Fruit fly (Drosophila melanogaster) whole organism, embryonic: ENCODE data around the gene Dop1R2.

Experiments
- Bdp1 ChIP-seq: fragments of 200-800 bp; sonication (Bioruptor generic); optimal IDR thresholded peaks from 3 replicates; lab custom pipeline; 2016; ENCODE audit warnings: missing biosample characterization, missing genetic modification characterization
- CG10565 ChIP-seq: fragments of 200-800 bp; sonication (Bioruptor generic); optimal IDR thresholded peaks from 3 replicates; lab custom pipeline; 2016; ENCODE audit warnings: missing biosample characterization, mild to moderate bottlenecking, missing genetic modification characterization
- CG10654 ChIP-seq: fragments of 200-800 bp; sonication (Bioruptor generic); optimal IDR thresholded peaks from 2 replicates; lab custom pipeline; 2016; ENCODE audit warnings: missing biosample characterization, missing genetic modification characterization
- CG11696 ChIP-seq: fragments of 200-800 bp; sonication (Bioruptor generic); IDR thresholded peaks from 2 replicates; pipeline ENCODE4 v1.3.6; 2022; ENCODE audit warnings: missing biosample characterization, missing genetic modification characterization
- CG13123 ChIP-seq: fragments of 200-800 bp; sonication (Bioruptor generic); optimal IDR thresholded peaks from 2 replicates; lab custom pipeline; 2016; ENCODE audit warnings: missing biosample characterization, missing genetic modification characterization
- CG13287 ChIP-seq: fragments of 200-800 bp; sonication (Bioruptor generic); IDR thresholded peaks from 2 replicates; pipeline ENCODE4 v1.3.6; 2022; ENCODE audit warnings: missing biosample characterization, missing genetic modification characterization; ENCODE audit not compliant: partially characterized antibody
- CG15696 ChIP-seq: fragments of 200-800 bp; sonication (Bioruptor generic); optimal IDR thresholded peaks from 2 replicates; lab custom pipeline; 2019; ENCODE audit warnings: missing biosample characterization, mild to moderate bottlenecking, missing genetic modification characterization, moderate library complexity
- CG17186 ChIP-seq: fragments of 200-800 bp; sonication (Bioruptor generic); optimal IDR thresholded peaks from 3 replicates; lab custom pipeline; 2017; ENCODE audit warnings: missing biosample characterization, missing genetic modification reagents, missing genetic modification characterization
- CG17328 ChIP-seq: fragments of 200-800 bp; sonication (Bioruptor generic); IDR thresholded peaks from 2 replicates; pipeline ENCODE4 v1.3.6; 2022; ENCODE audit warnings: missing biosample characterization, missing genetic modification characterization
- CG17568 ChIP-seq: fragments of 200-800 bp; sonication (Bioruptor generic); optimal IDR thresholded peaks from 2 replicates; lab custom pipeline; 2018; ENCODE audit warnings: missing biosample characterization, mild to moderate bottlenecking, missing genetic modification characterization, moderate library complexity
- CG17612 ChIP-seq: fragments of 200-800 bp; sonication (Bioruptor generic); IDR thresholded peaks from 2 replicates; pipeline ENCODE4 v1.3.6; 2022; ENCODE audit warnings: missing biosample characterization, missing genetic modification characterization
- CG2199 ChIP-seq: fragments of 200-800 bp; sonication (Bioruptor generic); IDR thresholded peaks from 3 replicates; pipeline ENCODE4 v1.3.6; 2022; ENCODE audit warnings: missing biosample characterization, missing genetic modification characterization
- CG2202 ChIP-seq: fragments of 200-800 bp; sonication (Bioruptor generic); optimal IDR thresholded peaks from 2 replicates; lab custom pipeline; 2018; ENCODE audit warnings: missing biosample characterization, mild to moderate bottlenecking, missing genetic modification characterization
- CG2678 ChIP-seq: fragments of 200-800 bp; sonication (Bioruptor generic); optimal IDR thresholded peaks from 3 replicates; lab custom pipeline; 2019; ENCODE audit warnings: missing biosample characterization, mild to moderate bottlenecking, missing genetic modification characterization, moderate library complexity
- CG30020 ChIP-seq: fragments of 200-800 bp; optimal IDR thresholded peaks from 2 replicates; lab custom pipeline; 2019; ENCODE audit warnings: missing biosample characterization, mild to moderate bottlenecking, missing genetic modification characterization, moderate library complexity
- CG33213 ChIP-seq: fragments of 200-800 bp; sonication (Bioruptor generic); optimal IDR thresholded peaks from 3 replicates; lab custom pipeline; 2016; ENCODE audit warnings: missing biosample characterization, missing genetic modification characterization
- CG7372 ChIP-seq: fragments of 200-800 bp; sonication (Bioruptor generic); IDR thresholded peaks from 2 replicates; pipeline ENCODE4 v1.3.6; 2022; ENCODE audit warnings: missing biosample characterization, missing genetic modification characterization
- CG7928 ChIP-seq: fragments of 200-800 bp; sonication (Bioruptor generic); optimal IDR thresholded peaks from 2 replicates; lab custom pipeline; 2017; ENCODE audit warnings: missing biosample characterization, mild to moderate bottlenecking, missing genetic modification characterization
- CG8924 ChIP-seq: fragments of 200-800 bp; optimal IDR thresholded peaks from 3 replicates; lab custom pipeline; 2019; ENCODE audit warnings: missing biosample characterization, mild to moderate bottlenecking, missing genetic modification characterization, moderate library complexity
- CG9609 ChIP-seq: fragments of 200-800 bp; sonication (Bioruptor generic); optimal IDR thresholded peaks from 3 replicates; lab custom pipeline; 2016; ENCODE audit warnings: missing biosample characterization, missing genetic modification characterization
- CG9727 ChIP-seq: fragments of 200-800 bp; sonication (Bioruptor generic); optimal IDR thresholded peaks from 3 replicates; lab custom pipeline; 2017; ENCODE audit warnings: missing biosample characterization, mild to moderate bottlenecking, missing genetic modification characterization
- Deaf1 ChIP-seq: fragments of 200-800 bp; optimal IDR thresholded peaks from 3 replicates; lab custom pipeline; 2019; ENCODE audit warnings: missing biosample characterization, mild to moderate bottlenecking, missing genetic modification characterization, moderate library complexity
- Drgx ChIP-seq: fragments of 200-800 bp; sonication (Bioruptor generic); IDR thresholded peaks from 2 replicates; pipeline ENCODE4 v1.3.6; 2022; ENCODE audit warnings: missing biosample characterization, missing genetic modification characterization
- HLH4C ChIP-seq: fragments of 200-800 bp; sonication (Bioruptor generic); IDR thresholded peaks from 3 replicates; pipeline ENCODE4 v1.3.6; 2022; ENCODE audit warnings: missing biosample characterization, missing genetic modification characterization; ENCODE audit not compliant: partially characterized antibody
- Hmr ChIP-seq: fragments of 200-800 bp; sonication (Bioruptor generic); optimal IDR thresholded peaks from 3 replicates; lab custom pipeline; 2017; ENCODE audit warnings: mild to moderate bottlenecking, missing biosample characterization, missing genetic modification reagents, missing genetic modification characterization
- Lpt ChIP-seq: fragments of >200 bp; optimal IDR thresholded peaks from 2 replicates; lab custom pipeline; 2018; ENCODE audit warnings: missing biosample characterization, missing genetic modification characterization
- NC2α ChIP-seq: fragments of 200-800 bp; sonication (Bioruptor generic); optimal IDR thresholded peaks from 2 replicates; lab custom pipeline; 2016; ENCODE audit warnings: missing biosample characterization, missing genetic modification characterization
- NFAT ChIP-seq: fragments of 200-800 bp; sonication (Bioruptor generic); IDR thresholded peaks from 2 replicates; pipeline ENCODE4 v1.3.6; 2022; ENCODE audit warnings: missing biosample characterization, missing genetic modification characterization
- Neu2 ChIP-seq: fragments of 200-800 bp; sonication (Bioruptor generic); optimal IDR thresholded peaks from 3 replicates; lab custom pipeline; 2016; ENCODE audit warnings: missing biosample characterization, missing genetic modification characterization, borderline replicate concordance
- Nf-YB ChIP-seq: fragments of 200-800 bp; sonication (Bioruptor generic); optimal IDR thresholded peaks from 3 replicates; lab custom pipeline; 2019; ENCODE audit warnings: missing biosample characterization, mild to moderate bottlenecking, missing genetic modification characterization, moderate library complexity
- Rfx ChIP-seq: fragments of 200-800 bp; sonication (Bioruptor generic); IDR thresholded peaks from 2 replicates; pipeline ENCODE4 v1.3.6; 2022; ENCODE audit warnings: missing biosample characterization, missing genetic modification characterization
- Scr ChIP-seq: fragments of 200-800 bp; sonication (Bioruptor generic); IDR thresholded peaks from 2 replicates; pipeline ENCODE4 v1.3.6; 2022; ENCODE audit warnings: missing biosample characterization, missing genetic modification characterization; ENCODE audit not compliant: partially characterized antibody
- Spps ChIP-seq: fragments of 200-800 bp; sonication (Bioruptor generic); optimal IDR thresholded peaks from 2 replicates; lab custom pipeline; 2018; ENCODE audit warnings: missing biosample characterization, mild to moderate bottlenecking, missing genetic modification characterization
- Xrp1 ChIP-seq: fragments of 200-800 bp; sonication (Bioruptor generic); IDR thresholded peaks from 2 replicates; pipeline ENCODE4 v1.3.6; 2022; ENCODE audit warnings: missing biosample characterization, missing genetic modification characterization
- ato ChIP-seq: fragments of 200-800 bp; sonication (Bioruptor generic); IDR thresholded peaks from 2 replicates; pipeline ENCODE4 v1.3.6; 2022; ENCODE audit warnings: missing biosample characterization, missing genetic modification characterization; ENCODE audit not compliant: partially characterized antibody
- az2 ChIP-seq: fragments of 200-800 bp; sonication (Bioruptor generic); optimal IDR thresholded peaks from 3 replicates; lab custom pipeline; 2016; ENCODE audit warnings: missing biosample characterization, missing genetic modification characterization
- bigmax ChIP-seq: fragments of 200-800 bp; sonication (Bioruptor generic); optimal IDR thresholded peaks from 2 replicates; lab custom pipeline; 2018; ENCODE audit warnings: missing biosample characterization, mild to moderate bottlenecking, missing genetic modification characterization
- cato ChIP-seq: fragments of 200-800 bp; sonication (Bioruptor generic); optimal IDR thresholded peaks from 2 replicates; lab custom pipeline; 2016; ENCODE audit warnings: missing biosample characterization, missing genetic modification characterization, borderline replicate concordance
- da ChIP-seq: fragments of 200-800 bp; sonication (Bioruptor generic); optimal IDR thresholded peaks from 2 replicates; lab custom pipeline; 2016; ENCODE audit warnings: missing biosample characterization, missing genetic modification characterization
- en ChIP-seq: fragments of 200-800 bp; sonication (Bioruptor generic); optimal IDR thresholded peaks from 2 replicates; lab custom pipeline; 2016; ENCODE audit warnings: missing biosample characterization, missing genetic modification characterization
- eyg ChIP-seq: fragments of 200-800 bp; sonication (Bioruptor generic); optimal IDR thresholded peaks from 3 replicates; lab custom pipeline; 2016; ENCODE audit warnings: missing biosample characterization, missing genetic modification characterization
- gcm ChIP-seq: fragments of 200-800 bp; sonication (Bioruptor generic); optimal IDR thresholded peaks from 2 replicates; lab custom pipeline; 2019; ENCODE audit warnings: missing biosample characterization, mild to moderate bottlenecking, missing genetic modification characterization, moderate library complexity
- maf-S ChIP-seq: fragments of 200-800 bp; sonication (Bioruptor generic); optimal IDR thresholded peaks from 2 replicates; lab custom pipeline; 2016; ENCODE audit warnings: missing biosample characterization, missing genetic modification characterization
- odd ChIP-seq: fragments of 200-800 bp; sonication (Bioruptor generic); optimal IDR thresholded peaks from 2 replicates; lab custom pipeline; 2017; ENCODE audit warnings: missing biosample characterization, mild to moderate bottlenecking, missing genetic modification characterization
- onecut ChIP-seq: fragments of 200-800 bp; sonication (Bioruptor generic); IDR thresholded peaks from 2 replicates; pipeline ENCODE4 v1.3.6; 2022; ENCODE audit warnings: missing biosample characterization, missing genetic modification characterization
- sim ChIP-seq: fragments of 200-800 bp; sonication (Bioruptor generic); IDR thresholded peaks from 2 replicates; pipeline ENCODE4 v1.3.6; 2022; ENCODE audit warnings: missing biosample characterization, missing genetic modification characterization
- sna ChIP-seq: fragments of 200-800 bp; sonication (Bioruptor generic); IDR thresholded peaks from 2 replicates; pipeline ENCODE4 v1.3.6; 2022; ENCODE audit warnings: missing biosample characterization, missing genetic modification characterization; ENCODE audit not compliant: partially characterized antibody
- stwl ChIP-seq: fragments of 200-800 bp; sonication (Bioruptor generic); optimal IDR thresholded peaks from 3 replicates; lab custom pipeline; 2018; ENCODE audit warnings: missing biosample characterization, mild to moderate bottlenecking, missing genetic modification characterization, moderate library complexity
- tap ChIP-seq: fragments of 200-800 bp; optimal IDR thresholded peaks from 3 replicates; lab custom pipeline; 2019; ENCODE audit warnings: missing biosample characterization, mild to moderate bottlenecking, missing genetic modification characterization, moderate library complexity
- twi ChIP-seq: fragments of 200-800 bp; optimal IDR thresholded peaks from 2 replicates; lab custom pipeline; 2019; ENCODE audit warnings: missing biosample characterization, mild to moderate bottlenecking, missing genetic modification characterization, moderate library complexity
- wor ChIP-seq: fragments of 200-800 bp; sonication (Bioruptor generic); IDR thresholded peaks from 2 replicates; pipeline ENCODE4 v1.3.6; 2022; ENCODE audit warnings: missing biosample characterization, missing genetic modification characterization
- yki ChIP-seq: fragments of >200 bp; optimal IDR thresholded peaks from 3 replicates; lab custom pipeline; 2018

The Dop1R2 gene

DNA sequence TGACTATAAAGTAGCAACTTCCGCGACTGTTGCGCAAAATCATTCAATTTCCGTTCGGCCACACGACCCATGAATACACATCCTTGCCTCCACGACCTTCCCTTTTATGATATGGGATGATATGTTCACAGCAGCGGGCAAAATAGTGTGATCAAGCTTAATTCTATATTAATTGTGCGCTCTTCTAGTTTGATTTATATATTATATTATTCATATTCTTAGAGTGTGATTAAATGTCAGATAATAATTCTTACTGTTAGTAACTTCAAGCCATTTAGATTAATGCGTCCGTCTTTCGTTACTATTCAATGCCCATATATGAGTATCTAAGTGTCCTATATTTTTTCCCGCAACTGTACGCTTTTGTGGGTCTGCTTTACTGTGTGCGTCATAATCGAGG, 78.4 kb downstream of the Dop1R2 start (continued):
- no peak for TF ChIP-seq ato (GFP tag; lab: Robert Waterston, UW)
- peak; percentile 42 for TF ChIP-seq onecut
- peak; percentile 43; the same call in 1 of the 2 replicates for TF ChIP-seq CG17328 (GFP tag; lab: Robert Waterston, UW)
- TF ChIP-seq Rfx (GFP tag; lab: Robert Waterston, UW), result no peak
- TF ChIP-seq sim (GFP tag; lab: Robert Waterston, UW), result no peak
- peak; percentile 26 for TF ChIP-seq Hmr (GFP tag; lab: Kevin White, UChicago)
- no peak for TF ChIP-seq CG9609 (GFP tag; lab: Kevin White, UChicago)
- TF ChIP-seq CG7372 (GFP tag; lab: Robert Waterston, UW), result no peak
- no peak for TF ChIP-seq CG7928 (GFP tag; lab: Kevin White, UChicago)
- no peak for TF ChIP-seq CG17186 (GFP tag; lab: Kevin White, UChicago)
- TF ChIP-seq Drgx (GFP tag; lab: Robert Waterston, UW), result no peak
- peak; percentile 55 for TF ChIP-seq tap
- no peak for TF ChIP-seq Bdp1
- peak; percentile 58 for TF ChIP-seq Xrp1
- no peak for TF ChIP-seq CG2199
- TF ChIP-seq sna, result no peak
- peak; percentile 56 for TF ChIP-seq CG15696 (tag; lab: Kevin White, UChicago)
- TF ChIP-seq CG11696, result peak; percentile 91
- peak; percentile 1 for TF ChIP-seq Spps
- peak; percentile 62 for TF ChIP-seq CG8924
- TF ChIP-seq CG13287 (GFP tag; lab: Robert Waterston, UW), result no peak
- no peak for TF ChIP-seq HLH4C (GFP tag; lab: Robert Waterston, UW)
- no peak for TF ChIP-seq CG13123 (GFP tag; lab: Kevin White, UChicago)
- peak; percentile 21 for TF ChIP-seq CG17568
- TF ChIP-seq en, result no peak
- peak; percentile 71 for TF ChIP-seq CG2678 (tag; lab: Kevin White, UChicago)
- TF ChIP-seq eyg (GFP tag; lab: Kevin White, UChicago), result no peak
- TF ChIP-seq NC2α, result no peak
- peak; percentile 19 for TF ChIP-seq Deaf1
- TF ChIP-seq odd, result peak; percentile 12
- TF ChIP-seq yki (lab: Kevin White, UChicago), result no peak
- peak; percentile 20 for TF ChIP-seq CG10654 (GFP tag; lab: Kevin White, UChicago)
- no peak for TF ChIP-seq maf-S (GFP tag; lab: Kevin White, UChicago)
- TF ChIP-seq stwl, result no peak
- no peak for TF ChIP-seq CG17612
- no peak for TF ChIP-seq NFAT (GFP tag; lab: Robert Waterston, UW)
- TF ChIP-seq wor (GFP tag; lab: Robert Waterston, UW), result no peak
- no peak for TF ChIP-seq Neu2 (GFP tag; lab: Kevin White, UChicago)
- TF ChIP-seq gcm (GFP tag; lab: Kevin White, UChicago), result peak; percentile 41
- no peak for TF ChIP-seq CG30020
- peak; percentile 13 for TF ChIP-seq Nf-YB (GFP tag; lab: Kevin White, UChicago)
- TF ChIP-seq Lpt (GFP tag; lab: Kevin White, UChicago), result no peak
- peak; percentile 3 for TF ChIP-seq twi
- no peak for TF ChIP-seq bigmax
- no peak for TF ChIP-seq da (GFP tag; lab: Kevin White, UChicago)
- no peak for TF ChIP-seq CG33213 (GFP tag; lab: Kevin White, UChicago)
- TF ChIP-seq cato, result no peak
- no peak for TF ChIP-seq Scr (GFP tag; lab: Robert Waterston, UW)
- no peak for TF ChIP-seq CG10565 (GFP tag; lab: Kevin White, UChicago)
- TF ChIP-seq CG9727 (GFP tag; lab: Kevin White, UChicago), result peak; percentile 64
- TF ChIP-seq CG2202 (tag; lab: Kevin White, UChicago), result no peak
- peak; percentile 45 for TF ChIP-seq az2
